Worm (Caenorhabditis elegans) whole organism, L1 larva: ENCODE data around the gene dos-3.

Experiments used
- C04F5.9 ChIP-seq: sonication (generic microtip); optimal IDR thresholded peaks from 2 replicates; lab custom pipeline; 2016; ENCODE audit warnings: missing genetic modification characterization, missing compliant biosample characterization
- C16A3.4 ChIP-seq: fragments of 150-350 bp; optimal IDR thresholded peaks from 2 replicates; lab custom pipeline; 2014; ENCODE audit warnings: missing biosample characterization, missing genetic modification characterization
- blmp-1 ChIP-seq: fragments of 150-350 bp; optimal IDR thresholded peaks from 2 replicates; lab custom pipeline; 2014; ENCODE audit warnings: missing biosample characterization, missing genetic modification characterization
- ceh-82 ChIP-seq, 3 experiments: fragments of 150-350 bp in 1 of 3; sonication (generic microtip) in 2 of 3; optimal IDR thresholded peaks; 2 replicates each; lab custom pipeline; 2014 to 2017; ENCODE audit warnings: missing biosample characterization in 3 of 3, missing genetic modification characterization in 3 of 3
- dsc-1 ChIP-seq: sonication (generic microtip); optimal IDR thresholded peaks from 2 replicates; lab custom pipeline; 2016; ENCODE audit warnings: mild to moderate bottlenecking, missing genetic modification characterization, missing compliant biosample characterization
- efl-1 ChIP-seq, 4 experiments: fragments of 150-350 bp; optimal IDR thresholded peaks in 3 of 4; peaks in 1 of 4; 1 replicate in 1 of 4; 2 replicates in 3 of 4; lab custom pipeline; 2014; ENCODE audit warnings: missing biosample characterization in 2 of 4, missing genetic modification characterization in 2 of 4, missing genetic modification reagents in 2 of 4
- egl-13 ChIP-seq: sonication (generic microtip); optimal IDR thresholded peaks from 2 replicates; lab custom pipeline; 2016; ENCODE audit warnings: missing genotype, missing genetic modification reagents, missing genetic modification characterization, missing compliant biosample characterization
- elt-3 ChIP-seq, 6 experiments: fragments of 150-350 bp in 1 of 6; sonication (generic microtip); optimal IDR thresholded peaks; 2 replicates each; lab custom pipeline; 2017 to 2018; ENCODE audit warnings: missing biosample characterization in 6 of 6, missing genetic modification characterization in 6 of 6, inconsistent platforms in 1 of 6
- fos-1 ChIP-seq: fragments of 150-350 bp; optimal IDR thresholded peaks from 2 replicates; lab custom pipeline; 2014; ENCODE audit warnings: missing biosample characterization, missing genetic modification characterization
- grh-1 ChIP-seq: fragments of 200-800 bp; sonication (Bioruptor generic); IDR thresholded peaks from 2 replicates; pipeline ENCODE4 v1.3.6; 2022; ENCODE audit warnings: missing genetic modification reagents, missing genetic modification characterization, missing compliant biosample characterization
- hlh-4 ChIP-seq: sonication (generic microtip); optimal IDR thresholded peaks from 2 replicates; lab custom pipeline; 2016; ENCODE audit warnings: mild to moderate bottlenecking, missing genetic modification characterization, missing compliant biosample characterization
- isw-1 ChIP-seq: fragments of 200-800 bp; sonication (Bioruptor generic); IDR thresholded peaks from 2 replicates; pipeline ENCODE4 v1.3.6; 2022; ENCODE audit warnings: missing genetic modification characterization, missing compliant biosample characterization
- jun-1 ChIP-seq: fragments of 150-350 bp; optimal IDR thresholded peaks from 2 replicates; lab custom pipeline; 2014; ENCODE audit warnings: missing biosample characterization, missing genetic modification reagents, missing genetic modification characterization
- lin-13 ChIP-seq: fragments of 150-350 bp; optimal IDR thresholded peaks from 2 replicates; lab custom pipeline; 2014; ENCODE audit warnings: missing biosample characterization, missing genetic modification reagents, missing genetic modification characterization
- lin-14 ChIP-seq: fragments of 200-800 bp; sonication (Bioruptor generic); optimal IDR thresholded peaks from 2 replicates; lab custom pipeline; 2018; ENCODE audit warnings: mild to moderate bottlenecking, missing genetic modification characterization, moderate library complexity, missing compliant biosample characterization
- lin-15B ChIP-seq: fragments of 150-350 bp; sonication (generic microtip); optimal IDR thresholded peaks from 3 replicates; lab custom pipeline; 2014; ENCODE audit warnings: missing biosample characterization, missing genetic modification characterization
- lsy-2 ChIP-seq, 2 experiments: fragments of 150-350 bp; optimal IDR thresholded peaks; 2 replicates each; lab custom pipeline; 2014; ENCODE audit warnings: missing biosample characterization in 2 of 2, missing genetic modification characterization in 2 of 2
- nhr-11 ChIP-seq: fragments of 150-350 bp; optimal IDR thresholded peaks from 2 replicates; lab custom pipeline; 2014; ENCODE audit warnings: missing biosample characterization, missing genetic modification characterization
- nhr-12 ChIP-seq: sonication (generic microtip); optimal IDR thresholded peaks from 2 replicates; lab custom pipeline; 2017; ENCODE audit warnings: missing biosample characterization, missing genetic modification characterization
- nhr-20 ChIP-seq: sonication (generic microtip); optimal IDR thresholded peaks from 2 replicates; lab custom pipeline; 2016; ENCODE audit warnings: mild to moderate bottlenecking, missing genetic modification characterization, missing compliant biosample characterization
- nhr-47 ChIP-seq: sonication (generic microtip); optimal IDR thresholded peaks from 2 replicates; lab custom pipeline; 2016; ENCODE audit warnings: mild to moderate bottlenecking, missing genetic modification characterization, moderate library complexity, missing compliant biosample characterization
- nhr-71 ChIP-seq: sonication (generic microtip); optimal IDR thresholded peaks from 2 replicates; lab custom pipeline; 2016; ENCODE audit warnings: mild to moderate bottlenecking, missing genetic modification characterization, moderate library complexity, missing compliant biosample characterization
- nhr-84 ChIP-seq: sonication (generic microtip); optimal IDR thresholded peaks from 2 replicates; lab custom pipeline; 2017; ENCODE audit warnings: missing biosample characterization, missing genetic modification characterization
- nhr-85 ChIP-seq: sonication (generic microtip); peaks from one replicate; lab custom pipeline; 2016; ENCODE audit warnings: missing genetic modification characterization, inconsistent platforms, missing compliant biosample characterization
- rnt-1 ChIP-seq: sonication (generic microtip); optimal IDR thresholded peaks from 2 replicates; lab custom pipeline; 2016; ENCODE audit warnings: mild to moderate bottlenecking, missing genetic modification characterization, moderate library complexity, missing compliant biosample characterization
- snu-23 ChIP-seq: sonication (generic microtip); optimal IDR thresholded peaks from 2 replicates; lab custom pipeline; 2016; ENCODE audit warnings: missing genetic modification characterization, missing compliant biosample characterization
- sox-4 ChIP-seq: sonication (generic microtip); optimal IDR thresholded peaks from 2 replicates; lab custom pipeline; 2016; ENCODE audit warnings: missing genetic modification characterization, missing compliant biosample characterization
- sptf-1 ChIP-seq: fragments of 150-350 bp; optimal IDR thresholded peaks from 2 replicates; lab custom pipeline; 2014; ENCODE audit warnings: missing biosample characterization, missing genetic modification characterization
- tbx-2 ChIP-seq: sonication (generic microtip); optimal IDR thresholded peaks from 2 replicates; lab custom pipeline; 2016; ENCODE audit warnings: missing genetic modification characterization, missing compliant biosample characterization
- tlp-1 ChIP-seq: fragments of 150-350 bp; optimal IDR thresholded peaks from 2 replicates; lab custom pipeline; 2014; ENCODE audit warnings: missing biosample characterization, missing genetic modification characterization
- unc-130 ChIP-seq: fragments of 150-350 bp; optimal IDR thresholded peaks from 2 replicates; lab custom pipeline; 2017; ENCODE audit warnings: missing biosample characterization, missing genetic modification characterization, inconsistent platforms
- unc-62 ChIP-seq: fragments of 150-350 bp; optimal IDR thresholded peaks from 2 replicates; lab custom pipeline; 2014; ENCODE audit warnings: missing biosample characterization, missing genetic modification reagents, missing genetic modification characterization
- unc-86 ChIP-seq: sonication (generic microtip); optimal IDR thresholded peaks from 2 replicates; lab custom pipeline; 2016; ENCODE audit warnings: missing genetic modification characterization, missing compliant biosample characterization
- zip-4 ChIP-seq: fragments of 200-800 bp; sonication (Bioruptor generic); optimal IDR thresholded peaks from 2 replicates; lab custom pipeline; 2018; ENCODE audit warnings: mild to moderate bottlenecking, missing genetic modification characterization, moderate library complexity, missing compliant biosample characterization
- ztf-11 ChIP-seq, 2 experiments: sonication (generic microtip); optimal IDR thresholded peaks; 2 replicates each; lab custom pipeline; 2016 to 2017; ENCODE audit warnings: missing genetic modification characterization in 2 of 2, missing biosample characterization in 1 of 2, missing compliant biosample characterization in 1 of 2

The dos-3 gene

DNA sequence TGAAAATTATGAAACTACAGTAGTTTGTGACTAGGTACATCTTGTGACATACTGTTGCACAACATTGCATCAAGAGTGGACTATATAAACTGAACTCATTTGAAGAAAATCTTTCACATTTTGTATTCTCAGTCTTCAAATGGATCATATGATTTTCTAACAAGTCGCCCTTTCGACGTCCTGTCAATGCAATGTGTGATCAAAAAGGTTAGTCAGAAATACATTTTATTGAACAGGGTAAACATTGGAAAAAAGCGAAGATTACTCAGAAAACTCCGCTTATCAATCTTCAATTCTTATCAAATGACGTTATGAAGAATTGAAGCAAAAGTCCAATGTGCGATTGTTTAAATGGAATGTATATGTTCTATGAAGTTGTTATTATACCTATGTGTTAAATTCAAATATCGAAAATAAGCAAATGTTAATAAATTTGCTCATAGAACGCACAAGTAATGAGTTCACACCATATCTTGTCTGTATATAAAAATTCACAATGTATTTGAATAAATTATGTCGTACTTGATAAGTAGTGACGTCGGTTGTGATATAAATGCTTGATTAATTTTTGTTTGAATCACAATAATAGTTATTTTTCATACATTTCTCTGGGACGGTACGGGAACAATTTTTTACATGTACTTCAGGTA lies 6.4 kb downstream of the dos-3 start, which contains the start of gene zip-2 (continued):
- no peak for TF ChIP-seq unc-62 (GFP tag; lab: Kevin White, UChicago)
- TF ChIP-seq fos-1 (tag; lab: Kevin White, UChicago), result no peak
- TF ChIP-seq ceh-82 (tag; optimal IDR thresholded peaks at IDR 0.05; lab: Kevin White, UChicago), result no peak
- TF ChIP-seq zip-4 (GFP tag; lab: Kevin White, UChicago), result no peak
- TF ChIP-seq nhr-12, result no peak
- TF ChIP-seq nhr-11 (tag; lab: Kevin White, UChicago), result no peak
- no peak for TF ChIP-seq isw-1 (GFP tag; lab: Robert Waterston, UW)
- TF ChIP-seq tlp-1, result no peak
- TF ChIP-seq ztf-11 (tag; optimal IDR thresholded peaks at IDR 0.05; lab: Kevin White, UChicago), result no peak
- no peak for TF ChIP-seq tbx-2 (tag; lab: Kevin White, UChicago)
- no peak for TF ChIP-seq unc-86 (tag; lab: Kevin White, UChicago)
- TF ChIP-seq nhr-47 (tag; lab: Kevin White, UChicago), result peak; percentile 5
- TF ChIP-seq sptf-1 (tag; lab: Kevin White, UChicago), result no peak

DNA sequence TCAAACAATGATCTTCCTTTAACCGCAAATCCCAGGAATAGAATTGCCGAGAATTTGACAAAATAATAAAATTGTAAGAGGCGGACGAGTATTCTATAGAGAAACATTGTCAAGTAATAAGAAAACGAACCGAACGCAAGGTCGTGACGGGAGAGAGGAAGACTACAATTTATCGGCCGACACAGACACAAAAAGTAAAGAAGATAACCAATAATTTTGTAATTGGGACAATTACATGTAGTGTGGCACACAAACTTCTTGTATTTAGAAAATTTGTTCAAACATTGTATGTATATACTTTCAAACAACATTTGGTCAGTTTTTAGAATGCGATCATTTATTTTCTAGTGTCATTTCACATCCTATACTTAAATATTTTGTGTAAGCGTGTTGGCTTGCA lies 7.4 kb downstream of the dos-3 start, which contains the start of gene ceeh-1:
Gene ceeh-1 (minus strand): TSS at position 317 of the 400 bp plus-strand sequence.
- TF ChIP-seq elt-3 (tag; optimal IDR thresholded peaks at IDR 0.05; lab: Kevin White, UChicago) (peak in 1 of 6 experiments; percentile 27), nhr-12 (no peak), grh-1 (GFP tag; lab: Robert Waterston, UW) (no peak), lsy-2 (tag; optimal IDR thresholded peaks at IDR 0.05; lab: Kevin White, UChicago) (peak in 1 of 2 experiments; percentile 13), sox-4 (tag; lab: Kevin White, UChicago) (no peak), nhr-85 (tag; lab: Kevin White, UChicago) (peak; percentile 45), nhr-20 (tag; lab: Kevin White, UChicago) (peak; percentile 3), lin-14 (GFP tag; lab: Kevin White, UChicago) (peak; percentile 47), hlh-4 (tag; lab: Kevin White, UChicago) (no peak), nhr-71 (no peak), jun-1 (no peak)

DNA sequence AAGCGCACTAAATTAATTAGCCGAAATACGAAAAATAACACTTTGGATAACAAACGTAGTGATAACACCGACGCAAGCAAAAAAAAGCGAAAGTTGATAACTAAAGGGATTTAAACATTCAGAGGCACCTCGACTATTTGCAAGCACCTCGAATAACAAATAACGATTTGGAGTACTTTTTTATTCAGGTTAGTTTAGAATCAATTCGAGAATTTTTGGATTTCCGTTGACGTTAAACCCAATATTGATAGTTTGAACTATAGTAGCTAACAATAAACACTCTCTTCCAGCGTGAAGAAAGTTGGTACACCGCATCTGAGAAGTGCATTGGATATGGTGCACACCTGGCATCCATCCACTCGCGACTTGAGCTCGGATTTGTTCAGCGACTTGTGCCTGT lies 14.1 kb downstream of the dos-3 start:
- TF ChIP-seq blmp-1 (tag; lab: Kevin White, UChicago), result peak; percentile 28
- TF ChIP-seq tbx-2 (tag; lab: Kevin White, UChicago), result no peak

DNA sequence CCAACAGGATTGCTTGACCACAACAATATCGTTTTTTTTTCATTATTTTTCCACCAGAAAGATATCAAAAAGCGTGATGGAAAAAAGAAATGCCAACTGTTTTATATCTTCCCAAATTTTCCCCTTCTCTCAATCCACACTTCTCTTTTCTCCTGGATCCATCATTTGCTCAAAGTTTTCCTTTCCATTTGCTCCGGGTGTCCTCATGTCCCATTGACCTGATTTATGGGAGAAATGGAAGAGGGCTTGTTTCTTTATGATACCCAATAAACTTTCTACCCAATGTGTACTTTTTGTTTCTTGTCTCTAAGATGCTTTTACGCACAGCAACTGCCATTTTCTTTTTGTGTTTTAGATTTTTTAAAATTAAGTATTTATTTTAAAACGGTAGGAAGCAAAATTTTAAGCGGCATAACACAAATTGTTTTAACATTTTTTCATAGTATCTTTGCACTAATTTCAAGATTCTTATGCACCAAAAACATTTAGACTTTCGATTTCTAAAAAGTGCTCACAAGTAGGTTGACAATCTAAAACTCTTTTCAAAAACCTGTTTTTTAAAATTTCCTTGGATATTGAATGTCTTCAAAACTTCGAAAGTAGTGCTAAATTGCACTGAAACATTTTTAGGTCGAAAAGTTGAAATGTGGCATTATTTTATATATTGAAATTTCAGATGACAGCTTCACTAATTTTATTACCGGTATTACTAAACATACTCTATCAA lies 16.7 kb downstream of the dos-3 start, which contains the start of gene clec-149:
Gene clec-149 (plus strand): TSS at position 677 of the 727 bp plus-strand sequence.
- TF ChIP-seq lin-13 (GFP tag; lab: Kevin White, UChicago) (no peak), snu-23 (peak; percentile 12), lin-15B (tag; lab: Kevin White, UChicago) (no peak), efl-1 (optimal IDR thresholded peaks at IDR 0.05; lab: Kevin White, UChicago) (no peak), efl-1 (GFP tag; optimal IDR thresholded peaks at IDR 0.05 in 1 of 2; lab: Kevin White, UChicago) (no peak), nhr-71 (peak; percentile 29), lsy-2 (tag; optimal IDR thresholded peaks at IDR 0.05; lab: Kevin White, UChicago) (peak in 1 of 2 experiments; percentile 35), C04F5.9 (tag; lab: Kevin White, UChicago) (no peak), nhr-12 (no peak), C16A3.4 (no peak), unc-130 (peak; percentile 18), nhr-84 (tag; lab: Kevin White, UChicago) (no peak), rnt-1 (tag; lab: Kevin White, UChicago) (peak; percentile 68), egl-13 (no peak), lin-14 (GFP tag; lab: Kevin White, UChicago) (peak; percentile 43), dsc-1 (tag; lab: Kevin White, UChicago) (peak; percentile 29)
- TF ChIP-seq, all 84 proteins: peak for 7
